Worm (Caenorhabditis elegans): Measurements from ENCODE around the gene str-175.

DNA sequence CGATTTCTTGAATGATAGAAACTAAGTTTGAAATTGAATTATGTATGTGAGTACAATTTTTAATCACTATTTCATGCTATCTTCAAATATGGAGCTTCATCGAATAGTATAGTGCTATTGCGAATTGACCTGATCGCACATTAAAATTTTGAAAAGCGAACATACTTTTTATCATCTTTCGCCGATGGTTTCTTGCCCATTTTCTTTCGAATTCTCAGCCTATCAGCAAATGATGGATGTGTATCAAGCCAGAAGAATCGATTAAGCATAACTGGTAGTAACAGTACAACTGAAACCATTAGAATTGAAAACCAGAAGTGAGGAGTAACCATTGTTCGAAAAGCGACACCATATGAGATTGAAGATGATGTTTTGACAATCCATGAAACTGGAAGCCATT is 40.8 kb downstream of the str-175 start:
- TF ChIP-seq ceh-18 (tag; optimal IDR thresholded peaks at IDR 0.05), result no peak
- TF ChIP-seq nhr-232 (tag; optimal IDR thresholded peaks at IDR 0.05), result no peak
- no peak for TF ChIP-seq gmeb-2 (tag; optimal IDR thresholded peaks at IDR 0.05)

All from whole organism, late embryonic.